Worm (Caenorhabditis elegans) whole organism, L4/young adult: Measurements from ENCODE around the gene F18H3.4.

ENCODE experiments used
- W03F9.2 ChIP-seq: fragments of 150-350 bp; optimal IDR thresholded peaks from 2 replicates; lab custom pipeline; 2014; ENCODE audit warnings: missing biosample characterization, missing genetic modification characterization
- dao-5 ChIP-seq: sonication (generic microtip); optimal IDR thresholded peaks from 2 replicates; lab custom pipeline; 2016; ENCODE audit warnings: missing genotype, missing genetic modification characterization, moderate library complexity, missing compliant biosample characterization
- him-1 ChIP-seq: sonication (generic microtip); optimal IDR thresholded peaks from 2 replicates; lab custom pipeline; 2016; ENCODE audit warnings: missing genotype, missing genetic modification reagents, missing genetic modification characterization, missing compliant biosample characterization

The F18H3.4 gene

ce11 chrX:13510997-13511396, 17.9 kb upstream of the F18H3.4 start, which contains the start of gene col-185:
TSS of gene col-185 (minus strand) at chrX:13511097.
- TF ChIP-seq W03F9.2, result no peak
- TF ChIP-seq dao-5 (tag; lab: Kevin White, UChicago), result no peak
- no peak for TF ChIP-seq him-1 (tag; lab: Kevin White, UChicago)

DNA sequence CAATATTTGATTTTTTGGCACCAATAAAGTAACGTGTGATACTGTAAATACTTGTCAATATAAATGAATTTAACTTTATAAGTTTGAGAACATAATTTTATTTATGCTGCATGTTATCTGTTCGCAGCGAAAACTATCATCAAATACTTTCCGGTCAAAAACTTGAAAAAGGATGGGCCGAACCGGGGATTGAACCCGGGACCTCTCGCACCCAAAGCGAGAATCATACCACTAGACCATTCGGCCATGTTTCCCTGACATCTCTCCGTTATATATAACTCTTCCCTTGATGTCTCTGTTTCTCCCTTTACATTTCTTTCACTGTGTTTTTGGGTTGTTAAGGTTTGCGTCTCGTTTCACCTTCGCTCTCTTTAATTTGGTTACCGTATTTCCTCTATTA, 17.1 kb upstream of the F18H3.4 start:
- peak; percentile 49 for TF ChIP-seq W03F9.2
- peak; percentile 61 for TF ChIP-seq him-1 (tag; lab: Kevin White, UChicago)
- peak; percentile 78 for TF ChIP-seq dao-5 (tag; lab: Kevin White, UChicago)

DNA sequence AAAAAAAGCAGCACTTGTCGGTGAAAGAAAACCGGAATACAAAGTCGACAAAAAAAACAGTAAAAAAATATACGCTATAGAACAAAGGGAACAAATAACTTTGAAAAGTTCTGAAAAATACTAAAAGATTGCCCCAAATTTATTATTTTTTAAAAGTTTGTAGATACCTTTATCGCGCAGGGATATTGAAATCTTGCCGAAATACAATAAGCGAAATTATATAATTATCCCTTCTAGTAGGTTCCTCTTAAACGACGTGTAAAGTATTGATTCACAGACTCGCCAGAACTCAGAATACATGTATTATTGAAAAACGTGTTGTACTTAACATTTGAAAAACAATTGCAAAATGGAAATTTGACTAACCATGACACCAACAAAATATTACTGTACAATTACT, 14.5 kb upstream of the F18H3.4 start:
- TF ChIP-seq W03F9.2 (peak; percentile 92), dao-5 (tag; lab: Kevin White, UChicago) (no peak), him-1 (tag; lab: Kevin White, UChicago) (peak; percentile 94)

DNA sequence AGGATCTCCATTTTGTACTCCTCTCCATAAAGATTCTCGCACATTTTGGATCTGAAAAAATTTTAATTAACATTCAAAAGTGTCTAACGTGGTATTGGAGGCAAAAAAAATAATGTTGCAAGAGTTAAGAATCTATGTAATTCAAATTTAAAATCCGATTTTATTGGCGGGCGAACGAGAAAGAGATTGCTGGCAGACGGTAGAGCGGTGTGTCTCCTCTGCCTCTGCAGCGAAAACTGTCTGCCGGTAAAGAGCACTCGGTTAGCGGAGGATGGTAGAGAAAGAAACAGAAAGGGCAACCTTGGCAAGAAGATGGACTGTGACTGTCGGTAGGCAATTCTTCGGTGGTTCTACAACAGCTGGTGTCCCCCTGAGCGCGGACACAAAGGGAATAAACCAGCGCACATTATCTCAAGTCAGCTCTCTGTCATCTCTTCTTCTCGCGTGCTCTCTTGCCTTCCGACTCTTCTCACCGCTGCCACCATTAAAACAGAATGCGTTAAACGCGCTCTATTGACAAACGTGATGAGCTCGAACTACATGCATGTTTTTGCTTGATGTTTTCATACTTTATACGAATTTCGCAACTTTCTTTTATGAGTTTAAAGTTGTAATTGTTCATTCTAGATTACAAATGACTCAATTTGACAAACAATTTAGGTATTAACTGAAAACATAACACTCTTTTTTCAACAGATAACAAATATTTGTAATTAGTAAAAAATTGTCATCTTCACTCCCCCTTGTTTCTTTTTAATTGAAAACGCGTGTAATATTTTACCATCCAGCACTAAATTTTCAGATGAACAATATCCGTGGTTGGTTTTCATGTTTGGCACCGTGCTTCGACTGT, 9.8 kb upstream of the F18H3.4 start, which contains the start of the genes cdk-4 and F18H3.1:
Gene cdk-4 (minus strand): TSS at position 51 of the 853 bp plus-strand sequence.
Gene F18H3.1 (plus strand): TSS at position 803 of the 853 bp plus-strand sequence.
- TF ChIP-seq W03F9.2 (no peak), dao-5 (tag; lab: Kevin White, UChicago) (no peak), him-1 (tag; lab: Kevin White, UChicago) (peak; percentile 53)

ce11 chrX:13525094-13525493, 3.8 kb upstream of the F18H3.4 start:
- TF ChIP-seq W03F9.2 (no peak), dao-5 (tag; lab: Kevin White, UChicago) (no peak)

ce11 chrX:13526219-13527218, 2.4 kb upstream of the F18H3.4 start:
- TF ChIP-seq him-1 (tag; lab: Kevin White, UChicago), result no peak
- no peak for TF ChIP-seq W03F9.2
- no peak for TF ChIP-seq dao-5 (tag; lab: Kevin White, UChicago)

DNA sequence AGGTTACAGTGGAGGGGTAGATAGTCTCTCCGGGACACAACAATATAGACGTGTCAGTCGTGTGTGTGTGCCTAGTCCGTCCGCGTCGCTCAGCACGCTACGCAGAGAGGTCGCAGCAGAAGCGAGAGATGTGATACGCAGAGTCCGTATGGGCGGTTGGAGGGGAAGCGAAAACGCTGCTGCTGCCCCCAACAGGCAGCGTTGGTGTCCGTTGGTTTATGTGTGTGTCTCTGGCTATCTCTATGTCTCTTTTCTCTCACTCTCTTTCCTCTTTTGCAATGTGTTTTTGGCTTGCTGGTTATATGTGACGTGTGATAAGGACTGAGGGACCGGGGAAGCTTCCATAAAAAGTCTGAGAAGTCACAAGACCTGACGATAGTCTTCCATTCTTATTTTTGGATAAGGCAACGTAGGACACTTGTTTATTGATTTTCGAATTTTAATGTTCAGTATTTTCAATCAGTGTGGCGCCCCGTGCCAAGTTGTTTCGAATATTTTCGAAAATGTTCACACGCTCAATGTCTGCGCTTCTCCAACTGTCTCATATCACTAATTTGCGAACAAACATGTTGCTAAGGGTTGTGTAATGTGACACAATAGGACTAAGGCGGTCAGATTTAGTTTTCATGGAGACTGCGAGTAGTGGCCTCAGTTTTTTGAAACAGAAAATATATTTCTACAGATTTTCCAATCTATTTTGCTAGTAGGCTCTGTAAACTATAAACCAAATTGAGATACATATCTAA, 1.4 kb upstream of the F18H3.4 start, which contains the start of gene pab-2:
Gene pab-2 (minus strand): TSS at position 69 of the 746 bp plus-strand sequence.
- TF ChIP-seq W03F9.2, result peak; percentile 69
- no peak for TF ChIP-seq dao-5 (tag; lab: Kevin White, UChicago)
- peak; percentile 81 for TF ChIP-seq him-1 (tag; lab: Kevin White, UChicago)

ce11 chrX:13530015-13530778, 1.3 kb downstream of the F18H3.4 start:
- no peak for TF ChIP-seq him-1 (tag; lab: Kevin White, UChicago)
- TF ChIP-seq dao-5 (tag; lab: Kevin White, UChicago), result no peak
- TF ChIP-seq W03F9.2, result no peak

ce11 chrX:13532424-13533309, 3.8 kb downstream of the F18H3.4 start, which contains the start of gene acr-12:
TSS of gene acr-12 (plus strand) at chrX:13532853.
- TF ChIP-seq dao-5 (tag; lab: Kevin White, UChicago) (no peak), him-1 (tag; lab: Kevin White, UChicago) (peak; percentile 74)

DNA sequence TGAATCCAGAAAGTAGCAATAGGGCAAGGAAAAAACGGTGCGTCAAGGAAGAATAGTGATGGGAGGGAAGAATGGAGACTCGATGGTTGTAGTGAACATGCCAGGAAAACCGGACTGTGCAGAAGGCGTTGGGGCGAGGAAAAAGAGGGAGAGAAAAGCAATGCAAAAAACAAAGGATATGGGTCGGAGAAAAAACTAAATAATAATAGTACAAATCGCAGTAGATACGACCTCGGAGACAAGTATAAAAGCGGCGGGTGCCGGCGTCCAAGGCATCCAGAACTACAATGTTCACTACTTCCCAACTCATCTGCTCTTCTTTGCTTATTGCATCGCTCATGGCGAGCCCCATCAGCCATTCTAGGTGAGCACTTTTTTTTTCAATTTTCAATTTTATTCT, 7.9 kb downstream of the F18H3.4 start, which contains the start of gene R01E6.5:
Gene R01E6.5 (plus strand): TSS at position 301 of the 400 bp plus-strand sequence.
- TF ChIP-seq him-1 (tag; lab: Kevin White, UChicago) (no peak), dao-5 (tag; lab: Kevin White, UChicago) (no peak), W03F9.2 (no peak)

DNA sequence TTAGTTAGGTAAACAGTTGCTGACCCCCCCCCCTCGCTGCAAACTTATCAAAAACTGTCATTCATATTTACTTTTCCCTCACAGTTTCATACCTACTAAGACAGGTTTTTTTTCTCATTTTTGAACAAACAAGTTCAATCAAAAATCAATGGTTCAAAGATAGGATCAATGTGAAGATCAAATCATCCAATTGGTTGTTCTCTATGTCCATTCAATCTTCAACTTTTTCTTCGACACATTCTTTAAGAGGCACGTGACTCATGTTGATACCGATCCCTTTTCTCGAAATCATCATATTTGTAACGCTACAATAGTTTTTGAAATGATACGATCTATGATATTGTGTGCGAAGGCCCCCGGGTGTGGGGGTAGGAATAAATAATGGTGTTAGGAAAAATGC, 10.8 kb downstream of the F18H3.4 start:
- TF ChIP-seq dao-5 (tag; lab: Kevin White, UChicago) (no peak), W03F9.2 (no peak), him-1 (tag; lab: Kevin White, UChicago) (no peak)
